Worm (Caenorhabditis elegans) whole organism, L2 larva: ENCODE measurements around the gene ZK377.15.

Experiments
- C34F6.9 ChIP-seq: fragments of 150-350 bp; optimal IDR thresholded peaks from 2 replicates; lab custom pipeline; 2014; ENCODE audit warnings: missing biosample characterization, missing genetic modification characterization
- F13H6.1 ChIP-seq: sonication (generic microtip); optimal IDR thresholded peaks from 2 replicates; lab custom pipeline; 2016; ENCODE audit warnings: missing genetic modification characterization, missing compliant biosample characterization
- alr-1 ChIP-seq: fragments of 150-350 bp; optimal IDR thresholded peaks from 2 replicates; lab custom pipeline; 2014; ENCODE audit warnings: missing biosample characterization, missing genetic modification characterization
- blmp-1 ChIP-seq: sonication (generic microtip); optimal IDR thresholded peaks from 2 replicates; lab custom pipeline; 2017; ENCODE audit warnings: missing genetic modification characterization, mild to moderate bottlenecking, missing compliant biosample characterization, antibody characterized with exemption, moderate library complexity; ENCODE audit not compliant: insufficient read depth
- ceh-16 ChIP-seq: fragments of 150-350 bp; optimal IDR thresholded peaks from 2 replicates; lab custom pipeline; 2014; ENCODE audit warnings: missing biosample characterization, missing genetic modification characterization
- crh-2 ChIP-seq: sonication (generic microtip); optimal IDR thresholded peaks from 2 replicates; lab custom pipeline; 2017; ENCODE audit warnings: missing biosample characterization, missing genetic modification characterization
- dmd-4 ChIP-seq: sonication (generic microtip); optimal IDR thresholded peaks from 2 replicates; lab custom pipeline; 2017; ENCODE audit warnings: missing biosample characterization, missing genetic modification characterization
- elt-1 ChIP-seq: fragments of 150-350 bp; optimal IDR thresholded peaks from 2 replicates; lab custom pipeline; 2014; ENCODE audit warnings: missing biosample characterization, missing genetic modification characterization
- elt-3 ChIP-seq: sonication (generic microtip); optimal IDR thresholded peaks from 2 replicates; lab custom pipeline; 2017; ENCODE audit warnings: missing biosample characterization, missing genetic modification characterization
- gmeb-1 ChIP-seq: fragments of 150-350 bp; optimal IDR thresholded peaks from 2 replicates; lab custom pipeline; 2014; ENCODE audit warnings: missing biosample characterization, missing genetic modification characterization
- lin-11 ChIP-seq: fragments of 150-350 bp; sonication (generic microtip); optimal IDR thresholded peaks from 2 replicates; lab custom pipeline; 2014; ENCODE audit warnings: missing biosample characterization, missing genetic modification characterization, inconsistent platforms, mixed read lengths
- lin-13 ChIP-seq: fragments of 150-350 bp; optimal IDR thresholded peaks from 2 replicates; lab custom pipeline; 2014; ENCODE audit warnings: missing biosample characterization, missing genetic modification reagents, missing genetic modification characterization
- lin-39 ChIP-seq: fragments of 150-350 bp; optimal IDR thresholded peaks from 2 replicates; lab custom pipeline; 2014; ENCODE audit warnings: missing biosample characterization, missing genetic modification reagents, missing genetic modification characterization
- mdl-1 ChIP-seq, 2 experiments: fragments of 150-350 bp in 1 of 2; sonication (generic microtip) in 1 of 2; optimal IDR thresholded peaks; 2 replicates each; lab custom pipeline; 2017; ENCODE audit warnings: missing biosample characterization in 2 of 2, missing genetic modification characterization in 2 of 2
- nhr-10 ChIP-seq: sonication (generic microtip); optimal IDR thresholded peaks from 2 replicates; lab custom pipeline; 2017; ENCODE audit warnings: missing biosample characterization, missing genetic modification characterization
- nhr-12 ChIP-seq: fragments of 150-350 bp; optimal IDR thresholded peaks from 2 replicates; lab custom pipeline; 2014; ENCODE audit warnings: missing biosample characterization, missing genetic modification characterization
- nhr-21 ChIP-seq: fragments of 150-350 bp; optimal IDR thresholded peaks from 2 replicates; lab custom pipeline; 2014; ENCODE audit warnings: missing biosample characterization, missing genetic modification characterization
- nhr-237 ChIP-seq: fragments of 150-350 bp; optimal IDR thresholded peaks from 2 replicates; lab custom pipeline; 2014; ENCODE audit warnings: missing biosample characterization, missing genetic modification characterization
- nhr-25 ChIP-seq: fragments of 150-350 bp; sonication (generic microtip); optimal IDR thresholded peaks from 3 replicates; lab custom pipeline; 2014; ENCODE audit warnings: missing biosample characterization, missing genetic modification characterization
- skn-1 ChIP-seq: sonication (generic microtip); optimal IDR thresholded peaks from 2 replicates; lab custom pipeline; 2017; ENCODE audit warnings: missing biosample characterization, missing genetic modification characterization
- sma-9 ChIP-seq, 2 experiments: fragments of 150-350 bp in 1 of 2; sonication (generic microtip) in 1 of 2; optimal IDR thresholded peaks; 2 replicates each; lab custom pipeline; 2014 to 2016; ENCODE audit warnings: missing genetic modification characterization in 2 of 2, mild to moderate bottlenecking in 1 of 2, missing biosample characterization in 1 of 2, missing compliant biosample characterization in 1 of 2, missing genetic modification reagents in 1 of 2, moderate library complexity in 1 of 2
- snpc-4 ChIP-seq: fragments of 150-350 bp; optimal IDR thresholded peaks from 2 replicates; lab custom pipeline; 2014; ENCODE audit warnings: missing biosample characterization, missing genetic modification characterization
- unc-39 ChIP-seq: fragments of 150-350 bp; optimal IDR thresholded peaks from 2 replicates; lab custom pipeline; 2014; ENCODE audit warnings: missing biosample characterization, missing genetic modification characterization
- unc-55 ChIP-seq: fragments of 150-350 bp; sonication (generic microtip); optimal IDR thresholded peaks from 3 replicates; lab custom pipeline; 2014; ENCODE audit warnings: missing biosample characterization, missing genetic modification reagents, missing genetic modification characterization
- zag-1 ChIP-seq: fragments of 150-350 bp; optimal IDR thresholded peaks from 2 replicates; lab custom pipeline; 2014; ENCODE audit warnings: missing biosample characterization, missing genetic modification characterization
- ztf-1 ChIP-seq: fragments of 200-800 bp; sonication (Bioruptor generic); conservative IDR thresholded peaks from 2 replicates; pipeline ENCODE4 v1.3.6; 2022; ENCODE audit warnings: missing genetic modification characterization, missing compliant biosample characterization
- ztf-4 ChIP-seq: fragments of 150-350 bp; optimal IDR thresholded peaks from 2 replicates; lab custom pipeline; 2014; ENCODE audit warnings: missing biosample characterization, missing genetic modification characterization

The ZK377.15 gene

DNA sequence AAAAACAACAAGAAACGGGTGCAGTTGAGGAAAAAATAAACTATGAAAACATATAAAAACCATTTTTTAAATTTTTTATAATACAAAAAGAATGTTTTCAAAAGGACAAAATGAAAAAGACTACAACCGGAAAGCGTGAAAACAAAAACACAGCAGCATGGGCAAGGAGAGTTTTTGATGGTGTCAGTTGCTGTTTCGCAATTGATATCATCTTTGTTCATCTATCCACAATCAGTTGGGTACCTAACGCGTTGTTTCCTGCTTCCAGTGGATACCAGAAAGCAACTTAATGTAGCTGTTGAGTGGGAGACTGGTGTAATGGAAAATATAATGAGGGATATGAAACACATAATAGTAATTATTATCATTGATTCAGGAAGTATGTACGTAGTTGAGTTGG lies 25.9 kb downstream of the ZK377.15 start:
- no peak for TF ChIP-seq lin-13 (GFP tag; lab: Kevin White, UChicago)
- TF ChIP-seq ztf-4: no peak
- no peak for TF ChIP-seq F13H6.1 (tag; lab: Kevin White, UChicago)
- TF ChIP-seq nhr-10 (tag; lab: Kevin White, UChicago): no peak
- no peak for TF ChIP-seq ztf-1 (GFP tag; lab: Robert Waterston, UW)
- no peak for TF ChIP-seq ceh-16 (tag; lab: Kevin White, UChicago)
- TF ChIP-seq nhr-12 (tag; lab: Kevin White, UChicago): no peak
- TF ChIP-seq skn-1: no peak
- no peak for TF ChIP-seq C34F6.9 (tag; lab: Kevin White, UChicago)
- TF ChIP-seq elt-1 (tag; lab: Kevin White, UChicago): no peak
- no peak for TF ChIP-seq sma-9 (GFP tag; optimal IDR thresholded peaks at IDR 0.05; lab: Kevin White, UChicago)
- no peak for TF ChIP-seq sma-9 (tag; optimal IDR thresholded peaks at IDR 0.05; lab: Kevin White, UChicago)
- no peak for TF ChIP-seq gmeb-1 (tag; lab: Kevin White, UChicago)

DNA sequence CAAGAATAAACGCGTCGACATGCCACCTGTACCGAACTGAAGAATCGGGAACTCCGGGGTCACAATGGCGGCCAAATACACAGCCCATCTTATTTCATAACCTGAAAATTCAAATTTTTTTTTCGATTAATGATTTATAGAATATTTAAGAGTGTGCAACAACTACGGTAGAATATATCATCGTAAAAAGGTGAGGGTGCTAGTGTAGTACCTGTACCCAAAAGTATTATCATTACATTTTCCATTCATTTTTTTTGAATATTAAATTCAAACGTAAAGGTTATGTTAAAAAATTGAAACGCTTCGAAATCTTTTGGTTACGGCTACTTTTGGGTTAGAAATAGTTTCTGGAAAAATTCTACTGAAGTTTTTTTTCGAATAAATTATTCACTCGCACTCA lies 35.7 kb downstream of the ZK377.15 start, which contains the start of gene ZK813.4:
TSS of gene ZK813.4 (minus strand) at position 101 of the 400 bp plus-strand sequence.
- TF ChIP-seq ztf-4 (no peak), lin-11 (tag; lab: Kevin White, UChicago) (no peak), sma-9 (GFP tag; optimal IDR thresholded peaks at IDR 0.05; lab: Kevin White, UChicago) (no peak), sma-9 (tag; optimal IDR thresholded peaks at IDR 0.05; lab: Kevin White, UChicago) (no peak), unc-39 (no peak), elt-3 (tag; lab: Kevin White, UChicago) (no peak), alr-1 (tag; lab: Kevin White, UChicago) (no peak), ceh-16 (tag; lab: Kevin White, UChicago) (no peak), dmd-4 (tag; lab: Kevin White, UChicago) (no peak), nhr-237 (tag; lab: Kevin White, UChicago) (no peak), unc-55 (no peak), nhr-21 (tag; lab: Kevin White, UChicago) (no peak)

DNA sequence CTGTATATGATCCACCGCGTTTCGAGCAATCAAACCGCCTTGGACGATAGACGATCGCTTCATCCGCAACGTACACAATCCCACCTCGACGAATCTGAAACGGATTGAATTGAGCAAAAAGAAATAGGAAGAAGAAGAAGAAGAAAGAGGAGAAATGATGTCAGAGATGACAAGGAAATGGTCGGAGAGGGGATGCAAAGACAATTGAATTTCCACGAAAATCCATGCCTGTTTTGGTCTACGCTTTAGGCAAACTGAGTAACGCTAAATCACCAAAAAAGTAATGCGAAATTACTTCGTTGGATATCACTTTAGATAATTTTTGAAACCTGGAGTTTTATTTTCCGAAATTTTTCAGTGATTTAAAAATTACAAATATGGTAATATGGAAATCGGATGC lies 36.6 kb downstream of the ZK377.15 start:
- no peak for TF ChIP-seq mdl-1 (tag; optimal IDR thresholded peaks at IDR 0.05; lab: Kevin White, UChicago)
- TF ChIP-seq sma-9 (GFP tag; optimal IDR thresholded peaks at IDR 0.05; lab: Kevin White, UChicago): peak; percentile 5
- TF ChIP-seq sma-9 (tag; optimal IDR thresholded peaks at IDR 0.05; lab: Kevin White, UChicago): no peak
- TF ChIP-seq nhr-12 (tag; lab: Kevin White, UChicago): no peak
- TF ChIP-seq snpc-4 (tag; lab: Kevin White, UChicago): no peak

DNA sequence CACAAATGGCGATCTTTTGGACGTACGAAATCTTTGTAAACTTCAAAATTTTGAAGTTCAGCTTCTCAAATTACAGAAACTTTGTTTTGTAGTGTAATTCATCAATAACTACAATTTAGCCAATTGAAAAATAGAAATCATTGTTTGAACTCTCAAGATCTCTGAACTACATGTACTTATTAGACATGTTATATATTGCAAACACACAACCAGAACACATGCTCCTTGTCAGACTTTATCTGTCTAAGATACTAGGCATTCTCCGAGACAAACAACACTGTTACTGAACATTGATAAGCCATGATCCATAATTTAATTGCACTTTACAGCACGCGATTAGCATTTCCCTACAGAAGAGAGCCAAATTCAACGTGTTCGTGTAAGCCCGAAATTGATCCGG lies 41.2 kb downstream of the ZK377.15 start, which contains the start of gene ZK813.6:
TSS of gene ZK813.6 (plus strand) at position 301 of the 400 bp plus-strand sequence.
- TF ChIP-seq blmp-1 (no peak), nhr-25 (no peak), dmd-4 (tag; lab: Kevin White, UChicago) (no peak)

ce11 chrX:3419084-3419483 lies 46.6 kb downstream of the ZK377.15 start, which contains the start of gene C04F6.7:
C04F6.7 (minus strand) TSS chrX:3419184.
- TF ChIP-seq ztf-1 (GFP tag; lab: Robert Waterston, UW) (no peak), crh-2 (tag; lab: Kevin White, UChicago) (no peak), zag-1 (tag; lab: Kevin White, UChicago) (no peak), nhr-25 (no peak), ceh-16 (tag; lab: Kevin White, UChicago) (no peak)
- TF ChIP-seq, all 48 proteins: peak for 0

DNA sequence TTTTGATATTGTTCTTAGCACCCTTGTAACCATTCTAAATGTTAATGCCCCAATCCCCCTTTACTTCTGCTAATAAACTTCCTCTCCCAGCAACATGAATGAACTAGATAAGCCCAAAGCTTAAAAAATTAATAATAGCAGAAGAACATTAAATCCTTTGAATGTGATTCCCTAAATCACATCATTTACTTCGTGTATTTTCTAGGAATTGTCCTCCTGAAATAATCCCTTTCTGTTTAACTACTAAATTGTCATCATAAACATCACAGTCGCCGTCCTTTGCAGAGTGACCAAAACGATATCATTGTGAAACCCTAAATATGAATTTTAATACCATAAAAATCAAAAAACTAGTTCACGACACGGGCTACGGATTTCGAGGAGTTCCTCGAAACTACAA lies 49.6 kb downstream of the ZK377.15 start:
- TF ChIP-seq lin-39 (tag; lab: Kevin White, UChicago): no peak
- TF ChIP-seq, all 48 proteins: peak for 0
